Worm (Caenorhabditis elegans): ENCODE data around the gene C17A2.7.

The C17A2.7 gene

ce11 chrII:3793336-3793735 is 49.9 kb downstream of the C17A2.7 start, which contains the start of gene fbxb-99:
Gene fbxb-99 (minus strand): TSS chrII:3793436.
- TF ChIP-seq sdz-12 (GFP tag; optimal IDR thresholded peaks at IDR 0.05) = no peak
- TF ChIP-seq jun-1 (tag; optimal IDR thresholded peaks at IDR 0.05) = no peak
- TF ChIP-seq aha-1 (tag) = no peak
- no peak for TF ChIP-seq F10B5.3 (tag; optimal IDR thresholded peaks at IDR 0.05)
- no peak for TF ChIP-seq F37D6.2 (tag; optimal IDR thresholded peaks at IDR 0.05)
- no peak for TF ChIP-seq php-3 (GFP tag; IDR thresholded peaks at IDR 0.05)
- no peak for TF ChIP-seq unc-39 (tag; optimal IDR thresholded peaks at IDR 0.05)
- no peak for TF ChIP-seq nhr-28 (tag; optimal IDR thresholded peaks at IDR 0.05)

Data from whole organism, L4 larva.